Worm (Caenorhabditis elegans): Measurements from ENCODE around the gene nhr-267.

Gene nhr-267

ce11 chrIV:9262295-9262694 is 23.9 kb downstream of the nhr-267 start:
- TF ChIP-seq tra-1 (GFP tag; IDR thresholded peaks at IDR 0.05) (no peak), aha-1 (tag) (peak; percentile 1), unc-62 (GFP tag; optimal IDR thresholded peaks at IDR 0.05 in 1 of 2) (peak in 1 of 2 experiments; percentile 92), unc-62 (tag; optimal IDR thresholded peaks at IDR 0.05) (no peak)

ce11 chrIV:9261687-9262086 is 24.5 kb downstream of the nhr-267 start, which contains the start of gene col-120:
Gene col-120 (minus strand): TSS chrIV:9261787.
- TF ChIP-seq nhr-48 (tag; optimal IDR thresholded peaks at IDR 0.05) (peak; percentile 22), ceh-32 (tag; optimal IDR thresholded peaks at IDR 0.05; ENCODE audit: poor library complexity) (no peak), egl-43 (GFP tag; IDR thresholded peaks at IDR 0.05) (no peak), mxl-2 (GFP tag; conservative IDR thresholded peaks at IDR 0.05) (no peak), lin-15B (tag; optimal IDR thresholded peaks at IDR 0.05) (no peak), nhr-42 (GFP tag; IDR thresholded peaks at IDR 0.05) (no peak), ztf-7 (tag; optimal IDR thresholded peaks at IDR 0.05) (no peak), Y5F2A.4 (GFP tag; optimal IDR thresholded peaks at IDR 0.05) (no peak), nhr-25 (tag; optimal IDR thresholded peaks at IDR 0.05; ENCODE audit: borderline replicate concordance, insufficient read depth) (no peak), gei-8 (GFP tag; optimal IDR thresholded peaks at IDR 0.05) (no peak), unc-62 (GFP tag; optimal IDR thresholded peaks at IDR 0.05 in 1 of 2) (peak in 1 of 2 experiments; percentile 55), unc-62 (tag; optimal IDR thresholded peaks at IDR 0.05) (no peak), snpc-1.2 (GFP tag; IDR thresholded peaks at IDR 0.05) (no peak), ama-1 (optimal IDR thresholded peaks at IDR 0.05) (no peak), madf-5 (GFP tag; IDR thresholded peaks at IDR 0.05) (no peak), unc-130 (GFP tag; optimal IDR thresholded peaks at IDR 0.05) (no peak), mxl-3 (GFP tag; optimal IDR thresholded peaks at IDR 0.05) (no peak), saeg-2 (GFP tag; IDR thresholded peaks at IDR 0.05) (no peak)

ce11 chrIV:9260826-9261225 is 25.4 kb downstream of the nhr-267 start:
- peak; percentile 69 for TF ChIP-seq set-16 (GFP tag; IDR thresholded peaks at IDR 0.05)
- TF ChIP-seq nhr-77 (tag; optimal IDR thresholded peaks at IDR 0.05), result no peak
- TF ChIP-seq snpc-1.2 (GFP tag; IDR thresholded peaks at IDR 0.05), result peak; percentile 55; the same call in 1 of the 2 replicates
- no peak for TF ChIP-seq aly-2 (tag; optimal IDR thresholded peaks at IDR 0.05)

- peak; percentile 10 for TF ChIP-seq mes-2 (tag; optimal IDR thresholded peaks at IDR 0.05; ENCODE audit: poor library complexity, severe bottlenecking)
- TF ChIP-seq nhr-28 (tag; optimal IDR thresholded peaks at IDR 0.05), result no peak
- peak in 1 of 2 experiments; percentile 95 for TF ChIP-seq hif-1 (tag; optimal IDR thresholded peaks at IDR 0.05)
- no peak for TF ChIP-seq Y48G9A.11 (GFP tag; IDR thresholded peaks at IDR 0.05)
- TF ChIP-seq dpl-1 (GFP tag; optimal IDR thresholded peaks at IDR 0.05), result peak; percentile 24
- TF ChIP-seq mep-1 (tag; optimal IDR thresholded peaks at IDR 0.05), result no peak
- TF ChIP-seq daf-12 (tag; optimal IDR thresholded peaks at IDR 0.05), result no peak
- peak; percentile 83 for TF ChIP-seq aha-1 (tag)
- TF ChIP-seq unc-130 (GFP tag; optimal IDR thresholded peaks at IDR 0.05), result no peak
- peak; percentile 94 for TF ChIP-seq T20F7.1 (GFP tag; optimal IDR thresholded peaks at IDR 0.05)
Measured at ce11 chrIV:9260334-9260733, 25.9 kb downstream of the nhr-267 start.

ce11 chrIV:9259687-9260086 is 26.5 kb downstream of the nhr-267 start, which contains the start of gene Y11D7A.10:
Gene Y11D7A.10 (minus strand): TSS chrIV:9259768.
- TF ChIP-seq daf-16 (GFP tag; optimal IDR thresholded peaks at IDR 0.05) (no peak), daf-16 (tag; optimal IDR thresholded peaks at IDR 0.05) (peak; percentile 55), aly-2 (tag; optimal IDR thresholded peaks at IDR 0.05) (no peak), zfp-3 (GFP tag; conservative IDR thresholded peaks at IDR 0.05) (no peak), hlh-30 (tag; optimal IDR thresholded peaks at IDR 0.05; ENCODE audit: insufficient read depth) (peak; percentile 6), hif-1 (tag; optimal IDR thresholded peaks at IDR 0.05) (peak; percentile 72 to 89), zfp-2 (tag; optimal IDR thresholded peaks at IDR 0.05) (no peak), R02D3.7 (tag; optimal IDR thresholded peaks at IDR 0.05) (no peak), duxl-1 (tag; optimal IDR thresholded peaks at IDR 0.05; ENCODE audit: poor library complexity) (no peak), aha-1 (tag) (peak; percentile 92), gei-8 (GFP tag; optimal IDR thresholded peaks at IDR 0.05) (no peak), lin-29 (GFP tag; IDR thresholded peaks at IDR 0.05) (no peak), nhr-6 (tag; optimal IDR thresholded peaks at IDR 0.05) (no peak)
